Worm (Caenorhabditis elegans): ENCODE results near the gene F47C12.8.

ce11 chrIV:4016723-4017122 lies 18.3 kb upstream of the F47C12.8 start:
- TF ChIP-seq klf-2 (GFP tag; conservative IDR thresholded peaks at IDR 0.05), result no peak
- no peak for TF ChIP-seq ref-1 (GFP tag; conservative IDR thresholded peaks at IDR 0.05)
- no peak for TF ChIP-seq tab-1 (GFP tag; IDR thresholded peaks at IDR 0.05)
- TF ChIP-seq cog-1 (tag; optimal IDR thresholded peaks at IDR 0.05), result no peak
- TF ChIP-seq ztf-29 (GFP tag; IDR thresholded peaks at IDR 0.05), result no peak
- TF ChIP-seq ztf-23 (GFP tag; IDR thresholded peaks at IDR 0.05), result no peak
